Fruit fly (Drosophila melanogaster) whole organism, embryonic: ENCODE results near the gene CG10959.

ENCODE experiments used
- CG10321 ChIP-seq: fragments of 200-800 bp; sonication (Bioruptor generic); IDR thresholded peaks from 2 replicates; pipeline ENCODE4 v1.3.6; 2022; ENCODE audit warnings: missing biosample characterization, missing genetic modification characterization
- CG10979 ChIP-seq: fragments of 200-800 bp; sonication (Bioruptor generic); optimal IDR thresholded peaks from 2 replicates; lab custom pipeline; 2018; ENCODE audit warnings: missing biosample characterization, mild to moderate bottlenecking, missing genetic modification characterization, moderate library complexity
- CG12659 ChIP-seq: fragments of 200-800 bp; sonication (Bioruptor generic); optimal IDR thresholded peaks from 3 replicates; lab custom pipeline; 2017; ENCODE audit warnings: mild to moderate bottlenecking, missing biosample characterization, missing genetic modification reagents, missing genetic modification characterization
- CG1529 ChIP-seq: fragments of 200-800 bp; sonication (Bioruptor generic); optimal IDR thresholded peaks from 3 replicates; lab custom pipeline; 2018; ENCODE audit warnings: missing biosample characterization, missing genetic modification characterization
- CG15601 ChIP-seq: fragments of 200-800 bp; sonication (Bioruptor generic); optimal IDR thresholded peaks from 3 replicates; lab custom pipeline; 2019; ENCODE audit warnings: missing biosample characterization, mild to moderate bottlenecking, missing genetic modification characterization, moderate library complexity
- CG3281 ChIP-seq: fragments of 200-800 bp; sonication (Bioruptor generic); optimal IDR thresholded peaks from 3 replicates; lab custom pipeline; 2017; ENCODE audit warnings: missing biosample characterization, mild to moderate bottlenecking, missing genetic modification characterization
- CG34376 ChIP-seq: fragments of 200-800 bp; sonication (Bioruptor generic); optimal IDR thresholded peaks from 2 replicates; lab custom pipeline; 2018; ENCODE audit warnings: missing biosample characterization, mild to moderate bottlenecking, missing genetic modification characterization
- CG8281 ChIP-seq: fragments of 200-800 bp; sonication (Bioruptor generic); optimal IDR thresholded peaks from 2 replicates; lab custom pipeline; 2018; ENCODE audit warnings: missing biosample characterization, mild to moderate bottlenecking, missing genetic modification characterization, moderate library complexity
- CTCF ChIP-seq: fragments of 200-800 bp; sonication (Bioruptor generic); optimal IDR thresholded peaks from 2 replicates; lab custom pipeline; 2017; ENCODE audit warnings: missing biosample characterization, mild to moderate bottlenecking, missing genetic modification characterization, moderate library complexity
- D19B ChIP-seq: fragments of 200-800 bp; sonication (Bioruptor generic); optimal IDR thresholded peaks from 2 replicates; lab custom pipeline; 2017; ENCODE audit warnings: missing biosample characterization, mild to moderate bottlenecking, missing genetic modification characterization
- Deaf1 ChIP-seq: fragments of 200-800 bp; optimal IDR thresholded peaks from 3 replicates; lab custom pipeline; 2019; ENCODE audit warnings: missing biosample characterization, mild to moderate bottlenecking, missing genetic modification characterization, moderate library complexity
- Drgx ChIP-seq: fragments of 200-800 bp; sonication (Bioruptor generic); IDR thresholded peaks from 2 replicates; pipeline ENCODE4 v1.3.6; 2022; ENCODE audit warnings: missing biosample characterization, missing genetic modification characterization
- Elba2 ChIP-seq: fragments of 200-800 bp; sonication (Bioruptor generic); optimal IDR thresholded peaks from 3 replicates; lab custom pipeline; 2016; ENCODE audit warnings: missing biosample characterization, missing genetic modification characterization
- Fer3 ChIP-seq: fragments of 200-800 bp; sonication (Bioruptor generic); optimal IDR thresholded peaks from 2 replicates; lab custom pipeline; 2018; ENCODE audit warnings: missing biosample characterization, mild to moderate bottlenecking, missing genetic modification characterization, moderate library complexity
- Lpt ChIP-seq: fragments of >200 bp; optimal IDR thresholded peaks from 2 replicates; lab custom pipeline; 2018; ENCODE audit warnings: missing biosample characterization, missing genetic modification characterization
- Med ChIP-seq: fragments of 200-800 bp; sonication (Bioruptor generic); peaks from one replicate; lab custom pipeline; 2016; ENCODE audit warnings: missing biosample characterization, missing genetic modification characterization, mild to moderate bottlenecking, inconsistent platforms, moderate library complexity
- Nf-YC ChIP-seq: fragments of 200-800 bp; optimal IDR thresholded peaks from 3 replicates; lab custom pipeline; 2019; ENCODE audit warnings: missing biosample characterization, mild to moderate bottlenecking, missing genetic modification characterization, moderate library complexity
- Oaz ChIP-seq: fragments of 200-800 bp; sonication (Bioruptor generic); IDR thresholded peaks from 2 replicates; pipeline ENCODE4 v1.3.6; 2022; ENCODE audit warnings: missing biosample characterization, missing genetic modification characterization
- Optix ChIP-seq: fragments of 200-800 bp; sonication (Bioruptor generic); IDR thresholded peaks from 3 replicates; pipeline ENCODE4 v1.3.6; 2022; ENCODE audit warnings: missing biosample characterization, missing genetic modification characterization
- Ravus ChIP-seq: fragments of 200-800 bp; sonication (Bioruptor generic); IDR thresholded peaks from 2 replicates; pipeline ENCODE4 v1.3.6; 2022; ENCODE audit warnings: missing biosample characterization, missing genetic modification characterization
- Rx ChIP-seq: fragments of 200-800 bp; sonication (Bioruptor generic); IDR thresholded peaks from 2 replicates; pipeline ENCODE4 v1.3.6; 2022; ENCODE audit warnings: missing biosample characterization, missing genetic modification characterization
- ap ChIP-seq: fragments of 200-800 bp; sonication (Bioruptor generic); IDR thresholded peaks from 2 replicates; pipeline ENCODE4 v1.3.6; 2022; ENCODE audit warnings: missing biosample characterization, missing genetic modification characterization
- bbx ChIP-seq: fragments of 200-800 bp; sonication (Bioruptor generic); IDR thresholded peaks from 2 replicates; pipeline ENCODE4 v1.3.6; 2022; ENCODE audit warnings: missing biosample characterization, missing genetic modification characterization; ENCODE audit not compliant: partially characterized antibody
- bigmax ChIP-seq: fragments of 200-800 bp; sonication (Bioruptor generic); optimal IDR thresholded peaks from 2 replicates; lab custom pipeline; 2018; ENCODE audit warnings: missing biosample characterization, mild to moderate bottlenecking, missing genetic modification characterization
- bsh ChIP-seq, 2 experiments: fragments of 200-800 bp; sonication (Bioruptor generic); optimal IDR thresholded peaks; 2 replicates each; lab custom pipeline; 2017 to 2018; ENCODE audit warnings: mild to moderate bottlenecking in 2 of 2, missing biosample characterization in 2 of 2, missing genetic modification characterization in 2 of 2, moderate library complexity in 1 of 2
- dmrt99B ChIP-seq: fragments of 200-800 bp; sonication (Bioruptor generic); optimal IDR thresholded peaks from 2 replicates; lab custom pipeline; 2018; ENCODE audit warnings: missing biosample characterization, mild to moderate bottlenecking, missing genetic modification characterization, moderate library complexity
- nom ChIP-seq: fragments of 200-800 bp; sonication (Bioruptor generic); optimal IDR thresholded peaks from 2 replicates; lab custom pipeline; 2017; ENCODE audit warnings: missing biosample characterization, missing genetic modification characterization, mild to moderate bottlenecking, moderate library complexity, missing genetic modification reagents
- onecut ChIP-seq: fragments of 200-800 bp; sonication (Bioruptor generic); IDR thresholded peaks from 2 replicates; pipeline ENCODE4 v1.3.6; 2022; ENCODE audit warnings: missing biosample characterization, missing genetic modification characterization
- pho ChIP-seq: fragments of 200-800 bp; sonication (Bioruptor generic); optimal IDR thresholded peaks from 2 replicates; lab custom pipeline; 2016; ENCODE audit warnings: missing biosample characterization, missing genetic modification characterization
- pum ChIP-seq: fragments of 200-800 bp; sonication (Bioruptor generic); optimal IDR thresholded peaks from 2 replicates; lab custom pipeline; 2016; ENCODE audit warnings: missing biosample characterization, missing genetic modification characterization
- rib ChIP-seq: fragments of 200-800 bp; sonication (Bioruptor generic); IDR thresholded peaks from 2 replicates; pipeline ENCODE4 v1.3.6; 2022; ENCODE audit warnings: missing biosample characterization, missing genetic modification characterization
- run ChIP-seq: fragments of 200-800 bp; sonication (Bioruptor generic); optimal IDR thresholded peaks from 3 replicates; lab custom pipeline; 2018; ENCODE audit warnings: missing biosample characterization, mild to moderate bottlenecking, missing genetic modification characterization
- stwl ChIP-seq: fragments of 200-800 bp; sonication (Bioruptor generic); optimal IDR thresholded peaks from 3 replicates; lab custom pipeline; 2018; ENCODE audit warnings: missing biosample characterization, mild to moderate bottlenecking, missing genetic modification characterization, moderate library complexity
- vfl ChIP-seq: fragments of 200-800 bp; sonication (Bioruptor generic); optimal IDR thresholded peaks from 2 replicates; lab custom pipeline; 2016; ENCODE audit warnings: missing biosample characterization, missing genetic modification characterization

Gene CG10959

dm6 chrX:8157294-8157693, 8.7 kb downstream of the CG10959 start, which contains the start of the genes Traf6 and GIIIspla2 (continued):
- TF ChIP-seq Deaf1 = peak; percentile 77
- peak; percentile 67 for TF ChIP-seq CG10979 (tag; lab: Kevin White, UChicago)
- TF ChIP-seq vfl (GFP tag; lab: Kevin White, UChicago) = peak; percentile 59
- peak; percentile 73 for TF ChIP-seq Nf-YC
- TF ChIP-seq CG12659 (GFP tag; lab: Kevin White, UChicago) = peak; percentile 88
- peak; percentile 7; the same call in 1 of the 2 replicates for TF ChIP-seq Ravus (GFP tag; lab: Robert Waterston, UW)
- no peak for TF ChIP-seq Oaz (GFP tag; lab: Robert Waterston, UW)
- no peak for TF ChIP-seq rib (GFP tag; lab: Robert Waterston, UW)
- TF ChIP-seq pum (GFP tag; lab: Kevin White, UChicago) = peak; percentile 64
- TF ChIP-seq run (tag; lab: Kevin White, UChicago) = no peak
- TF ChIP-seq CTCF (GFP tag; lab: Kevin White, UChicago) = peak; percentile 20
- no peak for TF ChIP-seq dmrt99B (tag; lab: Kevin White, UChicago)
- peak; percentile 62; the same call in 2 of the 3 replicates for TF ChIP-seq Optix
- TF ChIP-seq Elba2 (GFP tag; lab: Kevin White, UChicago) = peak; percentile 68
- peak; percentile 71 for TF ChIP-seq Rx (GFP tag; lab: Robert Waterston, UW)
- TF ChIP-seq CG3281 = peak; percentile 74

dm6 chrX:8158942-8159472, 10.4 kb downstream of the CG10959 start:
- TF ChIP-seq CG10321 = no peak
- no peak for TF ChIP-seq ap (GFP tag; lab: Robert Waterston, UW)
- TF ChIP-seq D19B (GFP tag; lab: Kevin White, UChicago) = peak; percentile 18
- TF ChIP-seq CG34376 (GFP tag; lab: Kevin White, UChicago) = peak; percentile 28
- TF ChIP-seq bsh (GFP tag; optimal IDR thresholded peaks at IDR 0.05; lab: Kevin White, UChicago) = peak in 1 of 2 experiments; percentile 56
- peak; percentile 42 for TF ChIP-seq Med
- TF ChIP-seq nom = peak; percentile 96
- peak; percentile 60 for TF ChIP-seq CG8281 (tag; lab: Kevin White, UChicago)

dm6 chrX:8159754-8160153, 11.2 kb downstream of the CG10959 start, which contains the start of gene CG15337:
Gene CG15337 (plus strand): TSS chrX:8160054.
- no peak for TF ChIP-seq bigmax (GFP tag; lab: Kevin White, UChicago)
- TF ChIP-seq CG15601 = no peak
- TF ChIP-seq bbx (GFP tag; lab: Robert Waterston, UW) = no peak

- TF ChIP-seq pho (GFP tag; lab: Kevin White, UChicago) = no peak
- peak; percentile 34 for TF ChIP-seq stwl (tag; lab: Kevin White, UChicago)
These were observed 14.1 kb downstream of the CG10959 start, which contains the start of gene CG10761 for dm6 chrX:8162692-8163091. Gene CG10761 (minus strand): TSS chrX:8162792.

- TF ChIP-seq Fer3 (tag; lab: Kevin White, UChicago) (no peak), Drgx (GFP tag; lab: Robert Waterston, UW) (peak; percentile 52; the same call in 1 of the 2 replicates), onecut (GFP tag; lab: Robert Waterston, UW) (no peak), CG1529 (GFP tag; lab: Kevin White, UChicago) (no peak), Lpt (GFP tag; lab: Kevin White, UChicago) (no peak), CG8281 (tag; lab: Kevin White, UChicago) (no peak)
These were observed 14.9 kb downstream of the CG10959 start for dm6 chrX:8163452-8163851.
